Worm (Caenorhabditis elegans): ENCODE measurements around the gene T19C4.1.
A peak's percentile ranks its signal among the peaks of the same experiment; 100 is the strongest.

The T19C4.1 gene

ce11 chrV:11190983-11191382, 41.5 kb downstream of the T19C4.1 start, which contains the start of gene lgc-49:
lgc-49 (plus strand) TSS chrV:11191283.
- TF ChIP-seq lin-35 (GFP tag; optimal IDR thresholded peaks at IDR 0.05) (no peak), unc-98 (GFP tag; IDR thresholded peaks at IDR 0.05) (no peak), C16A3.4 (tag; optimal IDR thresholded peaks at IDR 0.05) (no peak), zip-4 (GFP tag; optimal IDR thresholded peaks at IDR 0.05) (no peak)

- TF ChIP-seq ceh-82 (tag; optimal IDR thresholded peaks at IDR 0.05) (no peak), dsc-1 (tag; optimal IDR thresholded peaks at IDR 0.05) (peak; percentile 31)
These were observed 46.6 kb downstream of the T19C4.1 start, which contains the start of gene clc-6 for ce11 chrV:11196109-11196508. clc-6 (minus strand) TSS chrV:11196209.

ce11 chrV:11196631-11197258, 47.2 kb downstream of the T19C4.1 start:
- TF ChIP-seq mef-2 (tag; optimal IDR thresholded peaks at IDR 0.05) (no peak), nhr-28 (tag; optimal IDR thresholded peaks at IDR 0.05) (no peak), egl-13 (tag; optimal IDR thresholded peaks at IDR 0.05) (no peak), nhr-47 (tag; optimal IDR thresholded peaks at IDR 0.05) (peak; percentile 9), aly-2 (tag; optimal IDR thresholded peaks at IDR 0.05) (no peak), pax-3 (tag; optimal IDR thresholded peaks at IDR 0.05) (no peak), lin-13 (GFP tag; optimal IDR thresholded peaks at IDR 0.05) (no peak), fkh-8 (tag; optimal IDR thresholded peaks at IDR 0.05) (no peak), tbx-2 (tag; optimal IDR thresholded peaks at IDR 0.05) (peak; percentile 23), tlp-1 (tag; optimal IDR thresholded peaks at IDR 0.05) (no peak), alr-1 (tag; optimal IDR thresholded peaks at IDR 0.05; ENCODE audit: borderline replicate concordance) (no peak), dsc-1 (tag; optimal IDR thresholded peaks at IDR 0.05) (no peak), sox-4 (tag; optimal IDR thresholded peaks at IDR 0.05) (no peak), nhr-76 (tag; optimal IDR thresholded peaks at IDR 0.05) (no peak), ets-5 (GFP tag; IDR thresholded peaks at IDR 0.05) (no peak), mab-9 (GFP tag; IDR thresholded peaks at IDR 0.05) (no peak), nhr-84 (tag; optimal IDR thresholded peaks at IDR 0.05) (no peak), jun-1 (tag; optimal IDR thresholded peaks at IDR 0.05) (no peak), lin-35 (GFP tag; optimal IDR thresholded peaks at IDR 0.05) (peak in 1 of 2 experiments; percentile 34), nhr-20 (tag; optimal IDR thresholded peaks at IDR 0.05) (peak; percentile 55), fkh-10 (GFP tag; optimal IDR thresholded peaks at IDR 0.05) (no peak), ceh-8 (GFP tag; optimal IDR thresholded peaks at IDR 0.05) (no peak), sup-37 (GFP tag; optimal IDR thresholded peaks at IDR 0.05) (no peak), unc-30 (tag; optimal IDR thresholded peaks at IDR 0.05) (no peak), zip-4 (GFP tag; optimal IDR thresholded peaks at IDR 0.05) (no peak), egl-27 (tag; optimal IDR thresholded peaks at IDR 0.05) (no peak), sptf-1 (tag; optimal IDR thresholded peaks at IDR 0.05) (no peak), vab-15 (tag; optimal IDR thresholded peaks at IDR 0.05) (no peak), lin-39 (tag; optimal IDR thresholded peaks at IDR 0.05) (no peak), ceh-63 (GFP tag; optimal IDR thresholded peaks at IDR 0.05) (no peak), snu-23 (GFP tag; optimal IDR thresholded peaks at IDR 0.05) (peak; percentile 53), mdl-1 (tag; optimal IDR thresholded peaks at IDR 0.05) (no peak), efl-3 (GFP tag; optimal IDR thresholded peaks at IDR 0.05) (no peak), elt-2 (tag; optimal IDR thresholded peaks at IDR 0.05) (no peak), pag-3 (tag; optimal IDR thresholded peaks at IDR 0.05; ENCODE audit: borderline replicate concordance, insufficient read depth) (no peak), lin-14 (GFP tag; optimal IDR thresholded peaks at IDR 0.05) (peak; percentile 77), rnt-1 (tag; optimal IDR thresholded peaks at IDR 0.05) (no peak), efl-1 (optimal IDR thresholded peaks at IDR 0.05) (no peak), efl-1 (GFP tag; optimal IDR thresholded peaks at IDR 0.05 in 1 of 2) (no peak), nhr-85 (tag) (peak; percentile 97), xbp-1 (tag; optimal IDR thresholded peaks at IDR 0.05) (peak; percentile 16), fkh-4 (tag; optimal IDR thresholded peaks at IDR 0.05; ENCODE audit: borderline replicate concordance) (no peak), hlh-4 (tag; optimal IDR thresholded peaks at IDR 0.05) (no peak), C04F5.9 (tag; optimal IDR thresholded peaks at IDR 0.05) (no peak), unc-130 (tag; optimal IDR thresholded peaks at IDR 0.05) (no peak)

Data from whole organism, L1 larva.